Fruit fly (Drosophila melanogaster) whole organism, embryonic: Measurements from ENCODE around the gene CG43054.

ENCODE experiments used
- ATbp ChIP-seq: fragments of 200-800 bp; sonication (Bioruptor generic); optimal IDR thresholded peaks from 2 replicates; lab custom pipeline; 2017; ENCODE audit warnings: missing biosample characterization, mild to moderate bottlenecking, missing genetic modification characterization, missing genetic modification reagents
- Atf6 ChIP-seq: fragments of 200-800 bp; sonication (Bioruptor generic); IDR thresholded peaks from 2 replicates; pipeline ENCODE4 v1.3.6; 2022; ENCODE audit warnings: missing biosample characterization, missing genetic modification characterization
- CG11456 ChIP-seq: fragments of 200-800 bp; sonication (Bioruptor generic); IDR thresholded peaks from 3 replicates; pipeline ENCODE4 v1.3.6; 2022; ENCODE audit warnings: missing biosample characterization, missing genetic modification characterization
- CG12391 ChIP-seq: fragments of 200-800 bp; sonication (Bioruptor generic); optimal IDR thresholded peaks from 3 replicates; lab custom pipeline; 2018; ENCODE audit warnings: missing biosample characterization, mild to moderate bottlenecking, missing genetic modification characterization, moderate library complexity
- CG13894 ChIP-seq: fragments of 200-800 bp; sonication (Bioruptor generic); optimal IDR thresholded peaks from 3 replicates; lab custom pipeline; 2018; ENCODE audit warnings: missing biosample characterization, mild to moderate bottlenecking, missing genetic modification characterization, moderate library complexity
- CG1832 ChIP-seq: fragments of 200-800 bp; sonication (Bioruptor generic); optimal IDR thresholded peaks from 2 replicates; lab custom pipeline; 2017; ENCODE audit warnings: missing biosample characterization, mild to moderate bottlenecking, missing genetic modification characterization, inconsistent platforms
- CG32532 ChIP-seq: fragments of 200-800 bp; sonication (Bioruptor generic); IDR thresholded peaks from 2 replicates; pipeline ENCODE4 v1.3.6; 2022; ENCODE audit warnings: missing biosample characterization, missing genetic modification characterization
- CG4282 ChIP-seq: fragments of 200-800 bp; sonication (Bioruptor generic); optimal IDR thresholded peaks from 2 replicates; lab custom pipeline; 2016; ENCODE audit warnings: missing biosample characterization, missing genetic modification characterization
- CG4730 ChIP-seq: fragments of 200-800 bp; sonication (Bioruptor generic); IDR thresholded peaks from 2 replicates; pipeline ENCODE4 v1.3.6; 2022; ENCODE audit warnings: missing biosample characterization, missing genetic modification characterization
- CG4820 ChIP-seq: fragments of 200-800 bp; sonication (Bioruptor generic); optimal IDR thresholded peaks from 3 replicates; lab custom pipeline; 2016; ENCODE audit warnings: missing biosample characterization, missing genetic modification characterization
- CG6175 ChIP-seq: fragments of 200-800 bp; sonication (Bioruptor generic); IDR thresholded peaks from 3 replicates; pipeline ENCODE4 v1.3.6; 2022; ENCODE audit warnings: missing biosample characterization, missing genetic modification characterization
- CG6654 ChIP-seq: fragments of 200-800 bp; sonication (Bioruptor generic); optimal IDR thresholded peaks from 2 replicates; lab custom pipeline; 2017; ENCODE audit warnings: missing biosample characterization, mild to moderate bottlenecking, missing genetic modification characterization
- CG6791 ChIP-seq: fragments of 200-800 bp; sonication (Bioruptor generic); IDR thresholded peaks from 3 replicates; pipeline ENCODE4 v1.3.6; 2022; ENCODE audit warnings: missing biosample characterization, missing genetic modification characterization; ENCODE audit not compliant: partially characterized antibody
- CG7271 ChIP-seq: fragments of 200-800 bp; sonication (Bioruptor generic); optimal IDR thresholded peaks from 2 replicates; lab custom pipeline; 2018; ENCODE audit warnings: missing biosample characterization, mild to moderate bottlenecking, missing genetic modification characterization, moderate library complexity
- CG7556 ChIP-seq: fragments of 200-800 bp; sonication (Bioruptor generic); optimal IDR thresholded peaks from 2 replicates; lab custom pipeline; 2017; ENCODE audit warnings: missing biosample characterization, mild to moderate bottlenecking, missing genetic modification characterization
- CG7987 ChIP-seq: fragments of 200-800 bp; sonication (Bioruptor generic); optimal IDR thresholded peaks from 2 replicates; lab custom pipeline; 2018; ENCODE audit warnings: missing biosample characterization, mild to moderate bottlenecking, missing genetic modification characterization, moderate library complexity
- CTCF ChIP-seq: fragments of 200-800 bp; sonication (Bioruptor generic); optimal IDR thresholded peaks from 2 replicates; lab custom pipeline; 2017; ENCODE audit warnings: missing biosample characterization, mild to moderate bottlenecking, missing genetic modification characterization, moderate library complexity
- D19B ChIP-seq: fragments of 200-800 bp; sonication (Bioruptor generic); optimal IDR thresholded peaks from 2 replicates; lab custom pipeline; 2017; ENCODE audit warnings: missing biosample characterization, mild to moderate bottlenecking, missing genetic modification characterization
- Dll ChIP-seq: fragments of 200-800 bp; sonication (Bioruptor generic); IDR thresholded peaks from 4 replicates; pipeline ENCODE4 v1.3.6; 2022; ENCODE audit warnings: missing biosample characterization, missing genetic modification characterization; ENCODE audit not compliant: partially characterized antibody
- Doc3 ChIP-seq: fragments of 200-800 bp; sonication (Bioruptor generic); IDR thresholded peaks from 3 replicates; pipeline ENCODE4 v1.3.6; 2022; ENCODE audit warnings: missing biosample characterization, missing genetic modification characterization; ENCODE audit not compliant: partially characterized antibody
- ERR ChIP-seq: fragments of 200-800 bp; sonication (Bioruptor generic); optimal IDR thresholded peaks from 2 replicates; lab custom pipeline; 2016; ENCODE audit warnings: missing biosample characterization, missing genetic modification characterization
- Hey ChIP-seq: fragments of 200-800 bp; sonication (Bioruptor generic); optimal IDR thresholded peaks from 3 replicates; lab custom pipeline; 2018; ENCODE audit warnings: missing biosample characterization, mild to moderate bottlenecking, missing genetic modification characterization
- Lim3 ChIP-seq: fragments of 200-800 bp; sonication (Bioruptor generic); IDR thresholded peaks from 2 replicates; pipeline ENCODE4 v1.3.6; 2022; ENCODE audit warnings: missing biosample characterization, missing genetic modification characterization
- MBD-R2 ChIP-seq: fragments of 200-800 bp; sonication (Bioruptor generic); IDR thresholded peaks from 2 replicates; pipeline ENCODE4 v1.3.6; 2022; ENCODE audit warnings: missing biosample characterization, missing genetic modification characterization
- Meics ChIP-seq: fragments of 200-800 bp; sonication (Bioruptor generic); optimal IDR thresholded peaks from 2 replicates; lab custom pipeline; 2017; ENCODE audit warnings: missing biosample characterization, mild to moderate bottlenecking, missing genetic modification characterization
- NFAT ChIP-seq: fragments of 200-800 bp; sonication (Bioruptor generic); IDR thresholded peaks from 2 replicates; pipeline ENCODE4 v1.3.6; 2022; ENCODE audit warnings: missing biosample characterization, missing genetic modification characterization
- Oaz ChIP-seq: fragments of 200-800 bp; sonication (Bioruptor generic); IDR thresholded peaks from 2 replicates; pipeline ENCODE4 v1.3.6; 2022; ENCODE audit warnings: missing biosample characterization, missing genetic modification characterization
- Scr ChIP-seq: fragments of 200-800 bp; sonication (Bioruptor generic); IDR thresholded peaks from 2 replicates; pipeline ENCODE4 v1.3.6; 2022; ENCODE audit warnings: missing biosample characterization, missing genetic modification characterization; ENCODE audit not compliant: partially characterized antibody
- Ssrp ChIP-seq: fragments of 200-800 bp; sonication (Bioruptor generic); optimal IDR thresholded peaks from 2 replicates; lab custom pipeline; 2018; ENCODE audit warnings: missing biosample characterization, mild to moderate bottlenecking, missing genetic modification characterization, moderate library complexity
- Usf ChIP-seq: fragments of 200-800 bp; sonication (Bioruptor generic); optimal IDR thresholded peaks from 2 replicates; lab custom pipeline; 2017; ENCODE audit warnings: missing genotype, missing biosample characterization, missing genetic modification characterization
- Xbp1 ChIP-seq: fragments of 200-800 bp; sonication (Bioruptor generic); optimal IDR thresholded peaks from 3 replicates; lab custom pipeline; 2016; ENCODE audit warnings: missing biosample characterization, mild to moderate bottlenecking, missing genetic modification characterization
- abd-A ChIP-seq: fragments of 200-800 bp; sonication (Bioruptor generic); optimal IDR thresholded peaks from 3 replicates; lab custom pipeline; 2019; ENCODE audit warnings: missing biosample characterization, mild to moderate bottlenecking, missing genetic modification characterization, moderate library complexity
- az2 ChIP-seq: fragments of 200-800 bp; sonication (Bioruptor generic); optimal IDR thresholded peaks from 3 replicates; lab custom pipeline; 2016; ENCODE audit warnings: missing biosample characterization, missing genetic modification characterization
- cato ChIP-seq: fragments of 200-800 bp; sonication (Bioruptor generic); optimal IDR thresholded peaks from 2 replicates; lab custom pipeline; 2016; ENCODE audit warnings: missing biosample characterization, missing genetic modification characterization, borderline replicate concordance
- chm ChIP-seq: fragments of 200-800 bp; sonication (Bioruptor generic); IDR thresholded peaks from 2 replicates; pipeline ENCODE4 v1.3.6; 2022; ENCODE audit warnings: missing biosample characterization, missing genetic modification characterization
- dpn ChIP-seq, 2 experiments: fragments of 200-800 bp; sonication (Bioruptor generic); optimal IDR thresholded peaks; 3 replicates each; lab custom pipeline; 2016; ENCODE audit warnings: missing biosample characterization in 2 of 2, missing genetic modification characterization in 2 of 2
- gro ChIP-seq: fragments of 200-800 bp; sonication (Bioruptor generic); optimal IDR thresholded peaks from 2 replicates; lab custom pipeline; 2016; ENCODE audit warnings: missing biosample characterization, missing genetic modification characterization
- gsb-n ChIP-seq: fragments of 200-800 bp; sonication (Bioruptor generic); optimal IDR thresholded peaks from 3 replicates; lab custom pipeline; 2018; ENCODE audit warnings: missing biosample characterization, mild to moderate bottlenecking, missing genetic modification characterization
- kni ChIP-seq: fragments of 200-800 bp; sonication (Bioruptor generic); optimal IDR thresholded peaks from 3 replicates; lab custom pipeline; 2017; ENCODE audit warnings: mild to moderate bottlenecking, missing biosample characterization, missing genetic modification reagents, missing genetic modification characterization
- lmd ChIP-seq: fragments of 200-800 bp; sonication (Bioruptor generic); IDR thresholded peaks from 2 replicates; pipeline ENCODE4 v1.3.6; 2022; ENCODE audit warnings: missing biosample characterization, missing genetic modification characterization
- nom ChIP-seq: fragments of 200-800 bp; sonication (Bioruptor generic); optimal IDR thresholded peaks from 2 replicates; lab custom pipeline; 2017; ENCODE audit warnings: missing biosample characterization, missing genetic modification characterization, mild to moderate bottlenecking, moderate library complexity, missing genetic modification reagents
- oc ChIP-seq: fragments of 200-800 bp; sonication (Bioruptor generic); optimal IDR thresholded peaks from 2 replicates; lab custom pipeline; 2018; ENCODE audit warnings: missing biosample characterization, mild to moderate bottlenecking, missing genetic modification characterization, moderate library complexity
- onecut ChIP-seq: fragments of 200-800 bp; sonication (Bioruptor generic); IDR thresholded peaks from 2 replicates; pipeline ENCODE4 v1.3.6; 2022; ENCODE audit warnings: missing biosample characterization, missing genetic modification characterization
- pita ChIP-seq: fragments of 200-800 bp; sonication (Bioruptor generic); optimal IDR thresholded peaks from 2 replicates; lab custom pipeline; 2017; ENCODE audit warnings: missing biosample characterization, mild to moderate bottlenecking, missing genetic modification characterization
- pzg ChIP-seq: fragments of 200-800 bp; sonication (Bioruptor generic); optimal IDR thresholded peaks from 3 replicates; lab custom pipeline; 2018; ENCODE audit warnings: missing biosample characterization, mild to moderate bottlenecking, missing genetic modification characterization, moderate library complexity
- ranshi ChIP-seq: fragments of 200-800 bp; sonication (Bioruptor generic); IDR thresholded peaks from 2 replicates; pipeline ENCODE4 v1.3.6; 2022; ENCODE audit warnings: missing biosample characterization, missing genetic modification characterization
- scrt ChIP-seq: fragments of 200-800 bp; sonication (Bioruptor generic); optimal IDR thresholded peaks from 2 replicates; lab custom pipeline; 2018; ENCODE audit warnings: missing biosample characterization, mild to moderate bottlenecking, missing genetic modification characterization, moderate library complexity
- sob ChIP-seq: fragments of 200-800 bp; sonication (Bioruptor generic); IDR thresholded peaks from 2 replicates; pipeline ENCODE4 v1.3.6; 2022; ENCODE audit warnings: missing biosample characterization, missing genetic modification characterization
- tio ChIP-seq: fragments of 200-800 bp; sonication (Bioruptor generic); optimal IDR thresholded peaks from 2 replicates; lab custom pipeline; 2017; ENCODE audit warnings: missing biosample characterization, missing genetic modification characterization, inconsistent platforms
- toy ChIP-seq: fragments of 200-800 bp; sonication (Bioruptor generic); IDR thresholded peaks from 2 replicates; pipeline ENCODE4 v1.3.6; 2022; ENCODE audit warnings: missing biosample characterization, missing genetic modification characterization

Gene CG43054

dm6 chr2L:17588173-17589082, 39.2 kb upstream of the CG43054 start (continued):
- TF ChIP-seq CG6791 (GFP tag; lab: Robert Waterston, UW) (no peak), chm (GFP tag; lab: Robert Waterston, UW) (0 out of 2 replicates have a peak, but pooled peaks have one; percentile 6), nom (GFP tag; lab: Kevin White, UChicago) (no peak), Dll (no peak), Doc3 (GFP tag; lab: Robert Waterston, UW) (no peak), Ssrp (tag; lab: Kevin White, UChicago) (peak; percentile 72), Usf (GFP tag; lab: Kevin White, UChicago) (no peak), ATbp (GFP tag; lab: Kevin White, UChicago) (no peak), sob (GFP tag; lab: Robert Waterston, UW) (no peak), CG7271 (tag; lab: Kevin White, UChicago) (no peak), Oaz (GFP tag; lab: Robert Waterston, UW) (no peak), Scr (GFP tag; lab: Robert Waterston, UW) (no peak), CG4282 (GFP tag; lab: Kevin White, UChicago) (no peak), pita (no peak), NFAT (no peak), abd-A (peak; percentile 50), ranshi (GFP tag; lab: Robert Waterston, UW) (no peak), D19B (no peak), CG7987 (GFP tag; lab: Kevin White, UChicago) (no peak), Atf6 (GFP tag; lab: Robert Waterston, UW) (no peak), Meics (GFP tag; lab: Kevin White, UChicago) (peak; percentile 47), scrt (no peak), cato (GFP tag; lab: Kevin White, UChicago) (no peak), CG4730 (no peak), pzg (GFP tag; lab: Kevin White, UChicago) (no peak), CG4820 (GFP tag; lab: Kevin White, UChicago) (peak; percentile 32), CTCF (GFP tag; lab: Kevin White, UChicago) (no peak)

dm6 chr2L:17589115-17589514, 38.5 kb upstream of the CG43054 start, which contains the start of gene Oli:
Oli (plus strand) TSS chr2L:17589184.
- TF ChIP-seq kni (GFP tag; lab: Kevin White, UChicago) (peak; percentile 35), oc (tag; lab: Kevin White, UChicago) (peak; percentile 64), CG6654 (GFP tag; lab: Kevin White, UChicago) (no peak), MBD-R2 (GFP tag; lab: Robert Waterston, UW) (no peak), ERR (GFP tag; lab: Kevin White, UChicago) (no peak), az2 (GFP tag; lab: Kevin White, UChicago) (no peak), lmd (GFP tag; lab: Robert Waterston, UW) (no peak), toy (GFP tag; lab: Robert Waterston, UW) (no peak), Lim3 (GFP tag; lab: Robert Waterston, UW) (no peak), CG13894 (tag; lab: Kevin White, UChicago) (peak; percentile 81), CG4730 (no peak), Xbp1 (GFP tag; lab: Kevin White, UChicago) (no peak), CG7556 (no peak), abd-A (peak; percentile 65), onecut (GFP tag; lab: Robert Waterston, UW) (peak; percentile 63), tio (GFP tag; lab: Kevin White, UChicago) (no peak), CG12391 (no peak), CG6175 (GFP tag; lab: Robert Waterston, UW) (no peak), CG1832 (GFP tag; lab: Kevin White, UChicago) (peak; percentile 73), gro (GFP tag; lab: Kevin White, UChicago) (no peak), CG11456 (no peak), CG32532 (no peak), gsb-n (tag; lab: Kevin White, UChicago) (peak; percentile 85), Hey (tag; lab: Kevin White, UChicago) (peak; percentile 44), dpn (GFP tag; optimal IDR thresholded peaks at IDR 0.05; lab: Kevin White, UChicago) (no peak)
